Worm (Caenorhabditis elegans) whole organism, L1 larva: Measurements from ENCODE around the gene T04G9.7.

Experiments used
- C04F5.9 ChIP-seq: sonication (generic microtip); optimal IDR thresholded peaks from 2 replicates; lab custom pipeline; 2016; ENCODE audit warnings: missing genetic modification characterization, missing compliant biosample characterization
- C16A3.4 ChIP-seq: fragments of 150-350 bp; optimal IDR thresholded peaks from 2 replicates; lab custom pipeline; 2014; ENCODE audit warnings: missing biosample characterization, missing genetic modification characterization
- aha-1 ChIP-seq: fragments of 150-350 bp; optimal IDR thresholded peaks from 2 replicates; lab custom pipeline; 2014; ENCODE audit warnings: missing biosample characterization, missing genetic modification characterization
- ceh-8 ChIP-seq: fragments of 200-800 bp; sonication (Bioruptor generic); optimal IDR thresholded peaks from 2 replicates; lab custom pipeline; 2018; ENCODE audit warnings: mild to moderate bottlenecking, missing genetic modification characterization, moderate library complexity, missing compliant biosample characterization
- ceh-82 ChIP-seq, 3 experiments: fragments of 150-350 bp in 1 of 3; sonication (generic microtip) in 2 of 3; optimal IDR thresholded peaks; 2 replicates each; lab custom pipeline; 2014 to 2017; ENCODE audit warnings: missing biosample characterization in 3 of 3, missing genetic modification characterization in 3 of 3
- ceh-88 ChIP-seq: fragments of 200-800 bp; sonication (Bioruptor generic); IDR thresholded peaks from 2 replicates; pipeline ENCODE4 v1.3.6; 2022; ENCODE audit warnings: missing genetic modification characterization, missing compliant biosample characterization
- ceh-90 ChIP-seq: sonication (generic microtip); optimal IDR thresholded peaks from 2 replicates; lab custom pipeline; 2016; ENCODE audit warnings: missing genetic modification characterization, missing compliant biosample characterization
- ces-1 ChIP-seq: fragments of 150-350 bp; optimal IDR thresholded peaks from 2 replicates; lab custom pipeline; 2014; ENCODE audit warnings: missing biosample characterization, missing genetic modification reagents, missing genetic modification characterization
- dpl-1 ChIP-seq, 3 experiments: fragments of 150-350 bp in 2 of 3; sonication (generic microtip) in 1 of 3; optimal IDR thresholded peaks; 2 replicates each; lab custom pipeline; 2014 to 2017; ENCODE audit warnings: missing biosample characterization in 3 of 3, missing genetic modification characterization in 3 of 3, missing genetic modification reagents in 3 of 3
- dsc-1 ChIP-seq: sonication (generic microtip); optimal IDR thresholded peaks from 2 replicates; lab custom pipeline; 2016; ENCODE audit warnings: mild to moderate bottlenecking, missing genetic modification characterization, missing compliant biosample characterization
- efl-1 ChIP-seq, 4 experiments: fragments of 150-350 bp; optimal IDR thresholded peaks in 3 of 4; peaks in 1 of 4; 1 replicate in 1 of 4; 2 replicates in 3 of 4; lab custom pipeline; 2014; ENCODE audit warnings: missing biosample characterization in 2 of 4, missing genetic modification characterization in 2 of 4, missing genetic modification reagents in 2 of 4
- elt-2 ChIP-seq: sonication (generic microtip); optimal IDR thresholded peaks from 2 replicates; lab custom pipeline; 2016; ENCODE audit warnings: missing genetic modification characterization, mild to moderate bottlenecking, inconsistent platforms, missing compliant biosample characterization, missing genetic modification reagents
- fkh-4 ChIP-seq: sonication (generic microtip); optimal IDR thresholded peaks from 2 replicates; lab custom pipeline; 2016; ENCODE audit warnings: missing compliant biosample characterization, missing genetic modification characterization, borderline replicate concordance
- fkh-8 ChIP-seq: sonication (generic microtip); optimal IDR thresholded peaks from 2 replicates; lab custom pipeline; 2016; ENCODE audit warnings: mild to moderate bottlenecking, missing genetic modification characterization, missing compliant biosample characterization
- fos-1 ChIP-seq: fragments of 150-350 bp; optimal IDR thresholded peaks from 2 replicates; lab custom pipeline; 2014; ENCODE audit warnings: missing biosample characterization, missing genetic modification characterization
- grh-1 ChIP-seq: fragments of 200-800 bp; sonication (Bioruptor generic); IDR thresholded peaks from 2 replicates; pipeline ENCODE4 v1.3.6; 2022; ENCODE audit warnings: missing genetic modification reagents, missing genetic modification characterization, missing compliant biosample characterization
- irx-1 ChIP-seq: sonication (generic microtip); optimal IDR thresholded peaks from 2 replicates; lab custom pipeline; 2016; ENCODE audit warnings: missing genetic modification characterization, missing compliant biosample characterization
- isw-1 ChIP-seq: fragments of 200-800 bp; sonication (Bioruptor generic); IDR thresholded peaks from 2 replicates; pipeline ENCODE4 v1.3.6; 2022; ENCODE audit warnings: missing genetic modification characterization, missing compliant biosample characterization
- jun-1 ChIP-seq: fragments of 150-350 bp; optimal IDR thresholded peaks from 2 replicates; lab custom pipeline; 2014; ENCODE audit warnings: missing biosample characterization, missing genetic modification reagents, missing genetic modification characterization
- lin-14 ChIP-seq: fragments of 200-800 bp; sonication (Bioruptor generic); optimal IDR thresholded peaks from 2 replicates; lab custom pipeline; 2018; ENCODE audit warnings: mild to moderate bottlenecking, missing genetic modification characterization, moderate library complexity, missing compliant biosample characterization
- lin-15B ChIP-seq: fragments of 150-350 bp; sonication (generic microtip); optimal IDR thresholded peaks from 3 replicates; lab custom pipeline; 2014; ENCODE audit warnings: missing biosample characterization, missing genetic modification characterization
- lin-35 ChIP-seq, 2 experiments: fragments of 150-350 bp; optimal IDR thresholded peaks; 2 replicates each; lab custom pipeline; 2014; ENCODE audit warnings: missing biosample characterization in 2 of 2, missing genetic modification characterization in 2 of 2, missing genetic modification reagents in 2 of 2
- lsy-2 ChIP-seq, 2 experiments: fragments of 150-350 bp; optimal IDR thresholded peaks; 2 replicates each; lab custom pipeline; 2014; ENCODE audit warnings: missing biosample characterization in 2 of 2, missing genetic modification characterization in 2 of 2
- mdl-1 ChIP-seq, 2 experiments: fragments of 150-350 bp; optimal IDR thresholded peaks; 2 replicates each; lab custom pipeline; 2014 to 2017; ENCODE audit warnings: missing biosample characterization in 2 of 2, missing genetic modification characterization in 2 of 2, inconsistent platforms in 1 of 2
- mef-2 ChIP-seq: fragments of 150-350 bp; optimal IDR thresholded peaks from 2 replicates; lab custom pipeline; 2014; ENCODE audit warnings: missing biosample characterization, missing genetic modification characterization
- mep-1 ChIP-seq: fragments of 150-350 bp; optimal IDR thresholded peaks from 2 replicates; lab custom pipeline; 2014; ENCODE audit warnings: missing biosample characterization, missing genetic modification characterization
- nhr-12 ChIP-seq: sonication (generic microtip); optimal IDR thresholded peaks from 2 replicates; lab custom pipeline; 2017; ENCODE audit warnings: missing biosample characterization, missing genetic modification characterization
- nhr-19 ChIP-seq: fragments of 200-800 bp; sonication (Bioruptor generic); conservative IDR thresholded peaks from 2 replicates; pipeline ENCODE4 v1.3.6; 2022; ENCODE audit warnings: missing genetic modification characterization, missing compliant biosample characterization
- nhr-20 ChIP-seq: sonication (generic microtip); optimal IDR thresholded peaks from 2 replicates; lab custom pipeline; 2016; ENCODE audit warnings: mild to moderate bottlenecking, missing genetic modification characterization, missing compliant biosample characterization
- nhr-28 ChIP-seq: fragments of 150-350 bp; optimal IDR thresholded peaks from 2 replicates; lab custom pipeline; 2014; ENCODE audit warnings: missing biosample characterization, missing genetic modification characterization
- nhr-47 ChIP-seq: sonication (generic microtip); optimal IDR thresholded peaks from 2 replicates; lab custom pipeline; 2016; ENCODE audit warnings: mild to moderate bottlenecking, missing genetic modification characterization, moderate library complexity, missing compliant biosample characterization
- nhr-71 ChIP-seq: sonication (generic microtip); optimal IDR thresholded peaks from 2 replicates; lab custom pipeline; 2016; ENCODE audit warnings: mild to moderate bottlenecking, missing genetic modification characterization, moderate library complexity, missing compliant biosample characterization
- nhr-76 ChIP-seq: sonication (generic microtip); optimal IDR thresholded peaks from 2 replicates; lab custom pipeline; 2017; ENCODE audit warnings: missing biosample characterization, missing genetic modification characterization
- nhr-77 ChIP-seq: fragments of 150-350 bp; optimal IDR thresholded peaks from 2 replicates; lab custom pipeline; 2014; ENCODE audit warnings: missing biosample characterization, missing genetic modification characterization
- nhr-84 ChIP-seq: sonication (generic microtip); optimal IDR thresholded peaks from 2 replicates; lab custom pipeline; 2017; ENCODE audit warnings: missing biosample characterization, missing genetic modification characterization
- nhr-85 ChIP-seq: sonication (generic microtip); peaks from one replicate; lab custom pipeline; 2016; ENCODE audit warnings: missing genetic modification characterization, inconsistent platforms, missing compliant biosample characterization
- nhr-90 ChIP-seq: sonication (generic microtip); optimal IDR thresholded peaks from 2 replicates; lab custom pipeline; 2016; ENCODE audit warnings: mild to moderate bottlenecking, missing genetic modification characterization, missing compliant biosample characterization; ENCODE audit not compliant: poor library complexity
- pag-3 ChIP-seq: sonication (generic microtip); optimal IDR thresholded peaks from 2 replicates; lab custom pipeline; 2017; ENCODE audit warnings: missing genetic modification characterization, mild to moderate bottlenecking, missing compliant biosample characterization, antibody characterized with exemption, borderline replicate concordance; ENCODE audit not compliant: insufficient read depth
- rnt-1 ChIP-seq: sonication (generic microtip); optimal IDR thresholded peaks from 2 replicates; lab custom pipeline; 2016; ENCODE audit warnings: mild to moderate bottlenecking, missing genetic modification characterization, moderate library complexity, missing compliant biosample characterization
- skn-1 ChIP-seq: fragments of 150-350 bp; optimal IDR thresholded peaks from 2 replicates; lab custom pipeline; 2014; ENCODE audit warnings: missing biosample characterization, missing genetic modification characterization
- snpc-4 ChIP-seq: fragments of 150-350 bp; optimal IDR thresholded peaks from 2 replicates; lab custom pipeline; 2014; ENCODE audit warnings: missing biosample characterization, missing genetic modification characterization
- snu-23 ChIP-seq: sonication (generic microtip); optimal IDR thresholded peaks from 2 replicates; lab custom pipeline; 2016; ENCODE audit warnings: missing genetic modification characterization, missing compliant biosample characterization
- sox-4 ChIP-seq: sonication (generic microtip); optimal IDR thresholded peaks from 2 replicates; lab custom pipeline; 2016; ENCODE audit warnings: missing genetic modification characterization, missing compliant biosample characterization
- swsn-7 ChIP-seq: sonication (generic microtip); optimal IDR thresholded peaks from 2 replicates; lab custom pipeline; 2016; ENCODE audit warnings: missing genetic modification characterization, missing compliant biosample characterization
- tbx-2 ChIP-seq: sonication (generic microtip); optimal IDR thresholded peaks from 2 replicates; lab custom pipeline; 2016; ENCODE audit warnings: missing genetic modification characterization, missing compliant biosample characterization
- tlp-1 ChIP-seq: fragments of 150-350 bp; optimal IDR thresholded peaks from 2 replicates; lab custom pipeline; 2014; ENCODE audit warnings: missing biosample characterization, missing genetic modification characterization
- unc-62 ChIP-seq: fragments of 150-350 bp; optimal IDR thresholded peaks from 2 replicates; lab custom pipeline; 2014; ENCODE audit warnings: missing biosample characterization, missing genetic modification reagents, missing genetic modification characterization
- unc-86 ChIP-seq: sonication (generic microtip); optimal IDR thresholded peaks from 2 replicates; lab custom pipeline; 2016; ENCODE audit warnings: missing genetic modification characterization, missing compliant biosample characterization
- unc-98 ChIP-seq: fragments of 200-800 bp; sonication (Bioruptor generic); IDR thresholded peaks from 2 replicates; pipeline ENCODE4 v1.3.6; 2022; ENCODE audit warnings: missing genetic modification characterization, missing compliant biosample characterization
- vab-15 ChIP-seq: sonication (generic microtip); optimal IDR thresholded peaks from 2 replicates; lab custom pipeline; 2017; ENCODE audit warnings: missing genotype, mild to moderate bottlenecking, missing genetic modification characterization, missing compliant biosample characterization
- xbp-1 ChIP-seq: sonication (generic microtip); optimal IDR thresholded peaks from 2 replicates; lab custom pipeline; 2016; ENCODE audit warnings: missing genetic modification characterization, missing compliant biosample characterization
- zag-1 ChIP-seq: fragments of 150-350 bp; optimal IDR thresholded peaks from 2 replicates; lab custom pipeline; 2014; ENCODE audit warnings: missing biosample characterization, missing genetic modification characterization
- ztf-4 ChIP-seq: fragments of 150-350 bp; optimal IDR thresholded peaks from 2 replicates; lab custom pipeline; 2014; ENCODE audit warnings: missing biosample characterization, missing genetic modification characterization

The T04G9.7 gene

DNA sequence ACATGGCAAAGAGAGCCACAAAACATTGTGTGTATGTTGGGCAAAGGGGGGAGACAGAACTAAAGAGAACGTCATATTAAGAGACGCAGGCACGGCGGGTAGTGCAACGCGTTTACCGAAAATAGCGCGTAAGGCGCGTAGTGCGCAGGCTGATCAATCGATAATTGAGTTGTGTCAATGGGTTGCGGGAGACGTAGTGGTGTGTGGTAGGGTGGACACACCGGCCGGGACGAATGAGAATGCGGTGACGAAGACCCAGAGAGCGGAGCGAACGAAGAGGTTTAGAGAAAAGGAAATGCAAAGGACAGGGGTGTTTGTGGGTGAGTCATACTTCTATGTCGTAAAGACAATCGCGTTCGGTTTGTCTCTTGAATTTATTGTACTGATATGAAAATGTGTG, 42.9 kb upstream of the T04G9.7 start:
- TF ChIP-seq nhr-12 (no peak), dsc-1 (tag; lab: Kevin White, UChicago) (peak; percentile 81), nhr-76 (no peak), unc-98 (GFP tag; lab: Robert Waterston, UW) (no peak), nhr-19 (GFP tag; lab: Robert Waterston, UW) (peak; percentile 61), pag-3 (no peak), jun-1 (tag; lab: Kevin White, UChicago) (peak; percentile 85), irx-1 (peak; percentile 68), nhr-47 (tag; lab: Kevin White, UChicago) (peak; percentile 73), fkh-4 (tag; lab: Kevin White, UChicago) (no peak), C16A3.4 (tag; lab: Kevin White, UChicago) (peak; percentile 22), mef-2 (no peak), mdl-1 (tag; optimal IDR thresholded peaks at IDR 0.05; lab: Kevin White, UChicago) (peak in 1 of 2 experiments; percentile 48), elt-2 (tag; lab: Kevin White, UChicago) (peak; percentile 11), ceh-88 (GFP tag; lab: Robert Waterston, UW) (no peak), nhr-71 (peak; percentile 80), ceh-90 (tag; lab: Kevin White, UChicago) (no peak), nhr-20 (tag; lab: Kevin White, UChicago) (peak; percentile 70), nhr-85 (tag; lab: Kevin White, UChicago) (peak; percentile 93), lsy-2 (tag; optimal IDR thresholded peaks at IDR 0.05; lab: Kevin White, UChicago) (peak; percentile 60 to 61), ztf-4 (tag; lab: Kevin White, UChicago) (peak; percentile 8), zag-1 (no peak), mep-1 (tag; lab: Kevin White, UChicago) (peak; percentile 76), unc-62 (GFP tag; lab: Kevin White, UChicago) (no peak), ceh-82 (tag; optimal IDR thresholded peaks at IDR 0.05; lab: Kevin White, UChicago) (peak in 2 of 3 experiments; percentile 8 to 58), ceh-8 (GFP tag; lab: Kevin White, UChicago) (peak; percentile 13), skn-1 (peak; percentile 82), lin-14 (GFP tag; lab: Kevin White, UChicago) (peak; percentile 89), C04F5.9 (tag; lab: Kevin White, UChicago) (peak; percentile 41), rnt-1 (tag; lab: Kevin White, UChicago) (peak; percentile 75), nhr-90 (tag; lab: Kevin White, UChicago) (peak; percentile 76), fos-1 (peak; percentile 81), tbx-2 (tag; lab: Kevin White, UChicago) (peak; percentile 66), ces-1 (GFP tag; lab: Kevin White, UChicago) (no peak), nhr-77 (tag; lab: Kevin White, UChicago) (no peak), tlp-1 (tag; lab: Kevin White, UChicago) (no peak), snpc-4 (tag; lab: Kevin White, UChicago) (peak; percentile 29), fkh-8 (tag; lab: Kevin White, UChicago) (peak; percentile 57), isw-1 (peak; percentile 13; the same call in 1 of the 2 replicates), unc-86 (peak; percentile 39), snu-23 (GFP tag; lab: Kevin White, UChicago) (peak; percentile 82), lin-35 (GFP tag; optimal IDR thresholded peaks at IDR 0.05; lab: Kevin White, UChicago) (peak; percentile 58 to 74), grh-1 (peak; percentile 49; the same call in 1 of the 2 replicates), sox-4 (tag; lab: Kevin White, UChicago) (no peak), swsn-7 (tag; lab: Kevin White, UChicago) (peak; percentile 71), nhr-84 (tag; lab: Kevin White, UChicago) (no peak), nhr-28 (tag; lab: Kevin White, UChicago) (no peak), lin-15B (tag; lab: Kevin White, UChicago) (no peak), xbp-1 (tag; lab: Kevin White, UChicago) (peak; percentile 47), aha-1 (tag; lab: Kevin White, UChicago) (no peak), efl-1 (optimal IDR thresholded peaks at IDR 0.05; lab: Kevin White, UChicago) (peak; percentile 41 to 50), efl-1 (GFP tag; optimal IDR thresholded peaks at IDR 0.05 in 1 of 2; lab: Kevin White, UChicago) (peak in 1 of 2 experiments; percentile 89), dpl-1 (GFP tag; optimal IDR thresholded peaks at IDR 0.05; lab: Kevin White, UChicago) (peak; percentile 29 to 41 (median 33)), vab-15 (no peak)
